Fruit fly (Drosophila melanogaster) whole organism, embryonic: ENCODE measurements around the gene Glg1.

Experiments used
- Adf1 ChIP-seq: fragments of 200-800 bp; sonication (Bioruptor generic); IDR thresholded peaks from 2 replicates; pipeline ENCODE4 v1.3.6; 2022; ENCODE audit warnings: missing biosample characterization, missing genetic modification characterization
- CG1024 ChIP-seq: fragments of 200-800 bp; sonication (Bioruptor generic); IDR thresholded peaks from 2 replicates; pipeline ENCODE4 v1.3.6; 2022; ENCODE audit warnings: missing biosample characterization, missing genetic modification characterization
- CG13894 ChIP-seq: fragments of 200-800 bp; sonication (Bioruptor generic); optimal IDR thresholded peaks from 3 replicates; lab custom pipeline; 2018; ENCODE audit warnings: missing biosample characterization, mild to moderate bottlenecking, missing genetic modification characterization, moderate library complexity
- CG15479 ChIP-seq: fragments of 200-800 bp; sonication (Bioruptor generic); optimal IDR thresholded peaks from 3 replicates; lab custom pipeline; 2019; ENCODE audit warnings: missing biosample characterization, mild to moderate bottlenecking, missing genetic modification characterization, moderate library complexity
- CG15601 ChIP-seq: fragments of 200-800 bp; sonication (Bioruptor generic); optimal IDR thresholded peaks from 3 replicates; lab custom pipeline; 2019; ENCODE audit warnings: missing biosample characterization, mild to moderate bottlenecking, missing genetic modification characterization, moderate library complexity
- CG17829 ChIP-seq: fragments of 200-800 bp; optimal IDR thresholded peaks from 2 replicates; lab custom pipeline; 2019; ENCODE audit warnings: missing biosample characterization, mild to moderate bottlenecking, missing genetic modification characterization, moderate library complexity
- CG1832 ChIP-seq: fragments of 200-800 bp; sonication (Bioruptor generic); optimal IDR thresholded peaks from 2 replicates; lab custom pipeline; 2017; ENCODE audit warnings: missing biosample characterization, mild to moderate bottlenecking, missing genetic modification characterization, inconsistent platforms
- CG18619 ChIP-seq: fragments of 200-800 bp; sonication (Bioruptor generic); optimal IDR thresholded peaks from 3 replicates; lab custom pipeline; 2017; ENCODE audit warnings: missing biosample characterization, mild to moderate bottlenecking, missing genetic modification characterization
- CG32767 ChIP-seq: fragments of 200-800 bp; sonication (Bioruptor generic); IDR thresholded peaks from 2 replicates; pipeline ENCODE4 v1.3.6; 2022; ENCODE audit warnings: missing biosample characterization, missing genetic modification characterization
- CG4854 ChIP-seq: fragments of 200-800 bp; sonication (Bioruptor generic); optimal IDR thresholded peaks from 2 replicates; lab custom pipeline; 2016; ENCODE audit warnings: missing biosample characterization, missing genetic modification characterization, inconsistent platforms
- CG8478 ChIP-seq: fragments of >200 bp; optimal IDR thresholded peaks from 2 replicates; lab custom pipeline; 2018
- CG8924 ChIP-seq: fragments of 200-800 bp; optimal IDR thresholded peaks from 3 replicates; lab custom pipeline; 2019; ENCODE audit warnings: missing biosample characterization, mild to moderate bottlenecking, missing genetic modification characterization, moderate library complexity
- CTCF ChIP-seq: fragments of 200-800 bp; sonication (Bioruptor generic); optimal IDR thresholded peaks from 2 replicates; lab custom pipeline; 2017; ENCODE audit warnings: missing biosample characterization, mild to moderate bottlenecking, missing genetic modification characterization, moderate library complexity
- CoRest ChIP-seq: fragments of 200-800 bp; sonication (Bioruptor generic); optimal IDR thresholded peaks from 3 replicates; lab custom pipeline; 2018; ENCODE audit warnings: missing biosample characterization, mild to moderate bottlenecking, missing genetic modification characterization, moderate library complexity
- D ChIP-seq, 2 experiments: fragments of 200-800 bp in 1 of 2; fragments of >200 bp in 1 of 2; sonication (Bioruptor generic) in 1 of 2; optimal IDR thresholded peaks; 2 replicates in 1 of 2; 3 replicates in 1 of 2; lab custom pipeline; 2017; ENCODE audit warnings: mild to moderate bottlenecking in 1 of 2, missing biosample characterization in 1 of 2, missing genetic modification characterization in 1 of 2, missing genetic modification reagents in 1 of 2
- Dref ChIP-seq: fragments of 200-800 bp; sonication (Bioruptor generic); IDR thresholded peaks from 2 replicates; pipeline ENCODE4 v1.3.6; 2022; ENCODE audit warnings: missing biosample characterization, missing genetic modification characterization
- Drgx ChIP-seq: fragments of 200-800 bp; sonication (Bioruptor generic); IDR thresholded peaks from 2 replicates; pipeline ENCODE4 v1.3.6; 2022; ENCODE audit warnings: missing biosample characterization, missing genetic modification characterization
- Ets65A ChIP-seq: fragments of 200-800 bp; sonication (Bioruptor generic); peaks from one replicate; lab custom pipeline; 2016; ENCODE audit warnings: missing biosample characterization, missing genetic modification characterization
- Gsc ChIP-seq: fragments of 200-800 bp; sonication (Bioruptor generic); IDR thresholded peaks from 2 replicates; pipeline ENCODE4 v1.3.6; 2022; ENCODE audit warnings: missing biosample characterization, missing genetic modification characterization
- Hr39 ChIP-seq: fragments of >200 bp; optimal IDR thresholded peaks from 2 replicates; lab custom pipeline; 2017
- Jarid2 ChIP-seq: fragments of 200-800 bp; sonication (Bioruptor generic); optimal IDR thresholded peaks from 3 replicates; lab custom pipeline; 2017; ENCODE audit warnings: mild to moderate bottlenecking, missing biosample characterization, missing genetic modification reagents, missing genetic modification characterization
- Kr ChIP-seq: fragments of 200-800 bp; sonication (Bioruptor generic); optimal IDR thresholded peaks from 2 replicates; lab custom pipeline; 2017; ENCODE audit warnings: missing biosample characterization, mild to moderate bottlenecking, missing genetic modification characterization
- Med ChIP-seq: fragments of 200-800 bp; sonication (Bioruptor generic); peaks from one replicate; lab custom pipeline; 2016; ENCODE audit warnings: missing biosample characterization, missing genetic modification characterization, mild to moderate bottlenecking, inconsistent platforms, moderate library complexity
- NK7.1 ChIP-seq: fragments of 200-800 bp; sonication (Bioruptor generic); optimal IDR thresholded peaks from 3 replicates; lab custom pipeline; 2016; ENCODE audit warnings: missing biosample characterization, missing genetic modification characterization
- Nf-YA ChIP-seq: fragments of 200-800 bp; sonication (Bioruptor generic); IDR thresholded peaks from 2 replicates; pipeline ENCODE4 v1.3.6; 2022; ENCODE audit warnings: missing biosample characterization, missing genetic modification characterization
- ac ChIP-seq: fragments of 200-800 bp; sonication (Bioruptor generic); optimal IDR thresholded peaks from 3 replicates; lab custom pipeline; 2017; ENCODE audit warnings: missing biosample characterization, mild to moderate bottlenecking, missing genetic modification characterization
- ase ChIP-seq: fragments of 200-800 bp; sonication (Bioruptor generic); IDR thresholded peaks from 3 replicates; pipeline ENCODE4 v1.3.6; 2022; ENCODE audit warnings: missing biosample characterization, missing genetic modification characterization
- btn ChIP-seq: fragments of 200-800 bp; sonication (Bioruptor generic); optimal IDR thresholded peaks from 2 replicates; lab custom pipeline; 2016; ENCODE audit warnings: missing biosample characterization, missing genetic modification characterization
- caup ChIP-seq: fragments of 200-800 bp; sonication (Bioruptor generic); optimal IDR thresholded peaks from 3 replicates; lab custom pipeline; 2017; ENCODE audit warnings: missing biosample characterization, mild to moderate bottlenecking, missing genetic modification characterization, moderate library complexity; ENCODE audit not compliant: severe bottlenecking
- chinmo ChIP-seq: fragments of 200-800 bp; sonication (Bioruptor generic); IDR thresholded peaks from 4 replicates; pipeline ENCODE4 v1.3.6; 2022; ENCODE audit warnings: missing biosample characterization, missing genetic modification characterization; ENCODE audit not compliant: partially characterized antibody
- ci ChIP-seq: fragments of 200-800 bp; sonication (Bioruptor generic); IDR thresholded peaks from 3 replicates; pipeline ENCODE4 v1.3.6; 2022; ENCODE audit warnings: missing biosample characterization, missing genetic modification characterization
- crol ChIP-seq: fragments of 200-800 bp; sonication (Bioruptor generic); IDR thresholded peaks from 2 replicates; pipeline ENCODE4 v1.3.6; 2022; ENCODE audit warnings: missing biosample characterization, missing genetic modification characterization
- dmrt99B ChIP-seq: fragments of 200-800 bp; sonication (Bioruptor generic); optimal IDR thresholded peaks from 2 replicates; lab custom pipeline; 2018; ENCODE audit warnings: missing biosample characterization, mild to moderate bottlenecking, missing genetic modification characterization, moderate library complexity
- ewg ChIP-seq: fragments of 200-800 bp; sonication (Bioruptor generic); optimal IDR thresholded peaks from 3 replicates; lab custom pipeline; 2017; ENCODE audit warnings: mild to moderate bottlenecking, missing biosample characterization, missing genetic modification reagents, missing genetic modification characterization
- fd102C ChIP-seq: fragments of 200-800 bp; sonication (Bioruptor generic); optimal IDR thresholded peaks from 2 replicates; lab custom pipeline; 2018; ENCODE audit warnings: missing biosample characterization, mild to moderate bottlenecking, missing genetic modification characterization, moderate library complexity
- gce ChIP-seq: fragments of 200-800 bp; sonication (Bioruptor generic); IDR thresholded peaks from 3 replicates; pipeline ENCODE4 v1.3.6; 2022; ENCODE audit warnings: missing biosample characterization, missing genetic modification characterization
- gcm ChIP-seq: fragments of 200-800 bp; sonication (Bioruptor generic); optimal IDR thresholded peaks from 2 replicates; lab custom pipeline; 2019; ENCODE audit warnings: missing biosample characterization, mild to moderate bottlenecking, missing genetic modification characterization, moderate library complexity
- lola ChIP-seq, 3 experiments: fragments of >200 bp in 2 of 3; fragments of 200-800 bp in 1 of 3; sonication (Bioruptor generic) in 1 of 3; optimal IDR thresholded peaks; 2 replicates each; lab custom pipeline; 2017 to 2019; ENCODE audit warnings: missing biosample characterization in 3 of 3, missing genetic modification characterization in 3 of 3, mild to moderate bottlenecking in 1 of 3, moderate library complexity in 1 of 3
- oc ChIP-seq: fragments of 200-800 bp; sonication (Bioruptor generic); optimal IDR thresholded peaks from 2 replicates; lab custom pipeline; 2018; ENCODE audit warnings: missing biosample characterization, mild to moderate bottlenecking, missing genetic modification characterization, moderate library complexity
- sens ChIP-seq: fragments of 200-800 bp; sonication (Bioruptor generic); peaks from one replicate; lab custom pipeline; 2016; ENCODE audit warnings: missing biosample characterization, missing genetic modification characterization
- seq ChIP-seq: fragments of 200-800 bp; sonication (Bioruptor generic); IDR thresholded peaks from 2 replicates; pipeline ENCODE4 v1.3.6; 2022; ENCODE audit warnings: missing biosample characterization, missing genetic modification characterization
- tll ChIP-seq, 2 experiments: fragments of 200-800 bp in 1 of 2; fragments of >200 bp in 1 of 2; sonication (Bioruptor generic) in 1 of 2; optimal IDR thresholded peaks; 2 replicates each; lab custom pipeline; 2017 to 2019; ENCODE audit warnings: missing biosample characterization in 2 of 2, missing genetic modification characterization in 2 of 2, mild to moderate bottlenecking in 1 of 2, moderate library complexity in 1 of 2
- twi ChIP-seq: fragments of 200-800 bp; optimal IDR thresholded peaks from 2 replicates; lab custom pipeline; 2019; ENCODE audit warnings: missing biosample characterization, mild to moderate bottlenecking, missing genetic modification characterization, moderate library complexity
- vvl ChIP-seq: fragments of 200-800 bp; sonication (Bioruptor generic); IDR thresholded peaks from 2 replicates; pipeline ENCODE4 v1.3.6; 2022; ENCODE audit warnings: missing biosample characterization, missing genetic modification characterization
- zen ChIP-seq: fragments of 200-800 bp; sonication (Bioruptor generic); optimal IDR thresholded peaks from 3 replicates; lab custom pipeline; 2018; ENCODE audit warnings: missing biosample characterization, mild to moderate bottlenecking, missing genetic modification characterization, moderate library complexity
- zen2 ChIP-seq: fragments of 200-800 bp; sonication (Bioruptor generic); IDR thresholded peaks from 3 replicates; pipeline ENCODE4 v1.3.6; 2022; ENCODE audit warnings: missing biosample characterization, missing genetic modification characterization; ENCODE audit not compliant: partially characterized antibody
- zf30C ChIP-seq: fragments of 200-800 bp; sonication (Bioruptor generic); optimal IDR thresholded peaks from 3 replicates; lab custom pipeline; 2018; ENCODE audit warnings: missing biosample characterization, mild to moderate bottlenecking, missing genetic modification characterization

Glg1 gene

DNA sequence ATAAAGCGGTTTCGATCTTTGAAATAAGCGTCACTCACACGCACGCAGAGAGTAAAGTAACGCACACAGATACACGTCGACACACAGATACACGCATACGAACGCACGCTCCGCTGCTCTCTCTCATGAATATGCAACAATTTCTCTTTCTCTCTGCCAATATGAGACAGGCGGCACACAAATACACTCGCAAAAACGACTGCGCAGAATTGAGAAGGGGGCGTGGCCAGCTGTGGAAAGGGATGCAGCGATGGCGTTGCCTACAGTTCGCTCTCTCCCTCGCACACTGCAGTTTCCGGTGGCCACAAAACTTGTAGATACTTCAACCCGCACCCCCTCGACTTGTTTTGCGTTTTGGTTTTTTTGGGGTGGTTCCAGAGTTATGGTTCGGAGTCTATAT is 27.7 kb downstream of the Glg1 start (continued):
- TF ChIP-seq btn, result no peak
- TF ChIP-seq Gsc (GFP tag; lab: Robert Waterston, UW), result no peak
- peak; percentile 92 for TF ChIP-seq ci
- TF ChIP-seq CG18619 (GFP tag; lab: Kevin White, UChicago), result no peak
- no peak for TF ChIP-seq ase (GFP tag; lab: Robert Waterston, UW)
- TF ChIP-seq zf30C (GFP tag; lab: Kevin White, UChicago), result peak; percentile 83
- peak; percentile 55 for TF ChIP-seq oc
- TF ChIP-seq gce (GFP tag; lab: Robert Waterston, UW), result peak; percentile 68; the same call in 2 of the 3 replicates
- no peak for TF ChIP-seq CG15601 (tag; lab: Kevin White, UChicago)
- TF ChIP-seq Dref (GFP tag; lab: Robert Waterston, UW), result no peak
- TF ChIP-seq Drgx (GFP tag; lab: Robert Waterston, UW), result peak; percentile 43; the same call in 1 of the 2 replicates
- peak; percentile 51 for TF ChIP-seq CG17829 (tag; lab: Kevin White, UChicago)
- TF ChIP-seq, all 482 proteins: peak for 161

DNA sequence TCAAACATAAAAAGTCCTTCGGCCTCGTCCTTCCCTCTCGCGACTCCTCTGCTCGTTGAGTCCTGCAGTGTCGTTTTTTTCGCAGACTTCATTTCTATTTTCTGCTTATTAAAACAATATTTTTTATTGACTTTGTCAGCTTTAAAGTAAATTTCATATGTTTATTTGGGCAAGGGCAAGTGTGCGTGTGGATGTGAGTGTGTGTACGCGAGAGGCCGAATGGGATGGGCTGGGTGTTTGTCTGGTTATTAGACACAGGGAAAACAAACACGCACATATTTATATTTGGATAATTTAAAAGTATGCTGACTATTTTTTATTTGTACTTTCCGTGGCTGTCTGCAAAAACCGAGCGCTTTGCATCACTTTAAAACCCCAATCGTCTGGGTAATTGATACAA is 29.5 kb downstream of the Glg1 start:
- TF ChIP-seq fd102C, result peak; percentile 72
- TF ChIP-seq Ets65A (GFP tag; lab: Kevin White, UChicago), result peak; percentile 50
- TF ChIP-seq CG13894, result no peak
- peak; percentile 40 for TF ChIP-seq zen (tag; lab: Kevin White, UChicago)
- peak in 1 of 2 experiments; percentile 60 for TF ChIP-seq tll (GFP tag; optimal IDR thresholded peaks at IDR 0.05; lab: Kevin White, UChicago)
- TF ChIP-seq caup, result no peak
- peak; percentile 65 for TF ChIP-seq sens (GFP tag; lab: Kevin White, UChicago)
- peak; percentile 66 for TF ChIP-seq Med (GFP tag; lab: Kevin White, UChicago)
- TF ChIP-seq CG8924, result no peak
- peak; percentile 23 for TF ChIP-seq CG15479 (GFP tag; lab: Kevin White, UChicago)

DNA sequence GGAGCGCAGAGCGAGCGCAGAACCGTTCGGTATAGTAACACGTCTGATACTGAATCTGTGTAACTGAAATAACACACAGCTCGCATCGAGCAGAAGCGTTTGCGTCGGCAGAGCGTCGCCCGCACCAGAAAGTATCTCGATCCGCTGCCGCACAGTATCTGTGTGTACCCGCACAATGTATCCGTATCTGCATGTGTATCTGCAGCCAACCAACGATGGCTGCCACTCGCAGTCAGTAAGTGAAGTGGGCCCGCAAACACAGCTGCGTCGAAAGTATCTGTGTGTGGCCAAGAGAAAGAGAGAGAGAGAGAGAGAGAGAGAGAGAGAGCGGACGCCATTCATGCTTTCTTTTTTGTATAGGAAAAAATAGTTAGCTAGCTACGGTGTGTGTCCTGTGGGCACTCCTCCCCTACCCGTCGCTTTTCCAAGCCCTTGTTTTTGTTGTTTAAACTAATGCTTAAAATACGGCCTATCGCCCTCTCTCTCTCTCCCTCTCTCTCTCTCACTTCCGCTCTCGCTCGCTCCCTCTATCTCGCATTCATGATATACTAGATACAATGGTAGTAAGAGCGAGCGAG is 30.8 kb downstream of the Glg1 start, which contains the start of gene croc:
Gene croc (minus strand): TSS at position 51 of the 578 bp plus-strand sequence.
- TF ChIP-seq CG17829 (tag; lab: Kevin White, UChicago) (peak; percentile 24), gcm (GFP tag; lab: Kevin White, UChicago) (peak; percentile 94), dmrt99B (no peak), Kr (GFP tag; lab: Kevin White, UChicago) (no peak), tll (GFP tag; optimal IDR thresholded peaks at IDR 0.05; lab: Kevin White, UChicago) (peak; percentile 96 to 98), CG4854 (GFP tag; lab: Kevin White, UChicago) (no peak), ewg (GFP tag; lab: Kevin White, UChicago) (peak; percentile 82), D (optimal IDR thresholded peaks at IDR 0.05; lab: Kevin White, UChicago) (peak; percentile 70), D (GFP tag; optimal IDR thresholded peaks at IDR 0.05; lab: Kevin White, UChicago) (peak; percentile 7), crol (GFP tag; lab: Robert Waterston, UW) (peak; percentile 63), CTCF (GFP tag; lab: Kevin White, UChicago) (no peak), vvl (GFP tag; lab: Robert Waterston, UW) (0 out of 2 replicates have a peak, but pooled peaks have one; percentile 49), NK7.1 (no peak), lola (GFP tag; optimal IDR thresholded peaks at IDR 0.05; lab: Kevin White, UChicago) (peak in 1 of 3 experiments; percentile 54), Nf-YA (GFP tag; lab: Robert Waterston, UW) (peak; percentile 75), CG1832 (GFP tag; lab: Kevin White, UChicago) (peak; percentile 96), Hr39 (lab: Kevin White, UChicago) (peak; percentile 29), Jarid2 (GFP tag; lab: Kevin White, UChicago) (peak; percentile 67), twi (peak; percentile 69), chinmo (GFP tag; lab: Robert Waterston, UW) (0 out of 4 replicates have a peak, but pooled peaks have one; percentile 50), CG32767 (GFP tag; lab: Robert Waterston, UW) (0 out of 2 replicates have a peak, but pooled peaks have one; percentile 27), CG1024 (no peak), zen2 (GFP tag; lab: Robert Waterston, UW) (peak; percentile 55; the same call in 1 of the 3 replicates), Adf1 (peak; percentile 91), CG8478 (lab: Kevin White, UChicago) (peak; percentile 99), ac (no peak), seq (GFP tag; lab: Robert Waterston, UW) (peak; percentile 68; the same call in 1 of the 2 replicates), CoRest (tag; lab: Kevin White, UChicago) (peak; percentile 61), ci (peak; percentile 59; the same call in 1 of the 3 replicates)
